Worm (Caenorhabditis elegans) whole organism, young adult: ENCODE measurements around the gene scc-1.

Source experiments
- F10E7.11 ChIP-seq: sonication (generic microtip); optimal IDR thresholded peaks from 2 replicates; lab custom pipeline; 2017; ENCODE audit warnings: mild to moderate bottlenecking, missing genetic modification characterization, moderate library complexity, missing compliant biosample characterization
- F23B12.7 ChIP-seq: sonication (generic microtip); optimal IDR thresholded peaks from 2 replicates; lab custom pipeline; 2017; ENCODE audit warnings: missing genetic modification characterization, mild to moderate bottlenecking, missing compliant biosample characterization, antibody characterized with exemption, moderate library complexity; ENCODE audit not compliant: insufficient read depth
- F37B4.10 ChIP-seq: fragments of 200-800 bp; sonication (Bioruptor generic); IDR thresholded peaks from 2 replicates; pipeline ENCODE4 v1.3.6; 2022; ENCODE audit warnings: missing genetic modification characterization, missing compliant biosample characterization
- F49E8.2 ChIP-seq: sonication (generic microtip); optimal IDR thresholded peaks from 3 replicates; lab custom pipeline; 2017; ENCODE audit warnings: missing genetic modification characterization, mild to moderate bottlenecking, missing compliant biosample characterization, antibody characterized with exemption, moderate library complexity; ENCODE audit not compliant: insufficient read depth
- F55B11.4 ChIP-seq: sonication (generic microtip); optimal IDR thresholded peaks from 2 replicates; lab custom pipeline; 2016; ENCODE audit warnings: missing compliant biosample characterization, missing genetic modification characterization, borderline replicate concordance; ENCODE audit not compliant: insufficient read depth
- Y53F4B.3 ChIP-seq: fragments of 200-800 bp; sonication (Bioruptor generic); IDR thresholded peaks from 2 replicates; pipeline ENCODE4 v1.3.6; 2022; ENCODE audit warnings: missing genetic modification reagents, missing genetic modification characterization, missing compliant biosample characterization
- Y95B8A.8 ChIP-seq: fragments of 200-800 bp; sonication (Bioruptor generic); IDR thresholded peaks from 2 replicates; pipeline ENCODE4 v1.3.6; 2022; ENCODE audit warnings: missing genetic modification reagents, missing genetic modification characterization, missing compliant biosample characterization
- ZK185.1 ChIP-seq: sonication (generic microtip); optimal IDR thresholded peaks from 2 replicates; lab custom pipeline; 2016; ENCODE audit warnings: mild to moderate bottlenecking, missing genetic modification characterization, missing compliant biosample characterization; ENCODE audit not compliant: poor library complexity, severe bottlenecking
- aptf-2 ChIP-seq: fragments of 200-800 bp; sonication (Bioruptor generic); conservative IDR thresholded peaks from 2 replicates; pipeline ENCODE4 v1.3.6; 2022; ENCODE audit warnings: missing genetic modification reagents, missing genetic modification characterization, missing compliant biosample characterization
- aptf-3 ChIP-seq: fragments of 200-800 bp; sonication (Bioruptor generic); IDR thresholded peaks from 2 replicates; pipeline ENCODE4 v1.3.6; 2022; ENCODE audit warnings: missing genetic modification characterization, missing compliant biosample characterization
- athp-1 ChIP-seq: sonication (generic microtip); optimal IDR thresholded peaks from 2 replicates; lab custom pipeline; 2017; ENCODE audit warnings: mild to moderate bottlenecking, missing genetic modification characterization, missing compliant biosample characterization
- attf-3 ChIP-seq: fragments of 200-800 bp; sonication (Bioruptor generic); conservative IDR thresholded peaks from 2 replicates; pipeline ENCODE4 v1.3.6; 2022; ENCODE audit warnings: missing genetic modification reagents, missing genetic modification characterization, missing compliant biosample characterization
- attf-5 ChIP-seq: fragments of 200-800 bp; sonication (Bioruptor generic); optimal IDR thresholded peaks from 2 replicates; lab custom pipeline; 2018; ENCODE audit warnings: mild to moderate bottlenecking, missing genetic modification characterization, missing compliant biosample characterization
- attf-6 ChIP-seq: fragments of 200-800 bp; sonication (Bioruptor generic); IDR thresholded peaks from 2 replicates; pipeline ENCODE4 v1.3.6; 2022; ENCODE audit warnings: missing genetic modification reagents, missing genetic modification characterization, missing compliant biosample characterization
- bed-2 ChIP-seq: fragments of 200-800 bp; sonication (Bioruptor generic); IDR thresholded peaks from 2 replicates; pipeline ENCODE4 v1.3.6; 2022; ENCODE audit warnings: missing genetic modification reagents, missing genetic modification characterization, missing compliant biosample characterization
- ccch-3 ChIP-seq: fragments of 200-800 bp; sonication (Bioruptor generic); optimal IDR thresholded peaks from 2 replicates; lab custom pipeline; 2018; ENCODE audit warnings: mild to moderate bottlenecking, missing genetic modification characterization, missing compliant biosample characterization
- ceh-100 ChIP-seq: fragments of 200-800 bp; sonication (Bioruptor generic); IDR thresholded peaks from 2 replicates; pipeline ENCODE4 v1.3.6; 2022; ENCODE audit warnings: missing genetic modification reagents, missing genetic modification characterization, missing compliant biosample characterization
- ceh-91 ChIP-seq: fragments of 200-800 bp; sonication (Bioruptor generic); IDR thresholded peaks from 2 replicates; pipeline ENCODE4 v1.3.6; 2022; ENCODE audit warnings: missing genetic modification reagents, missing genetic modification characterization, missing compliant biosample characterization
- die-1 ChIP-seq: sonication (generic microtip); optimal IDR thresholded peaks from 2 replicates; lab custom pipeline; 2016; ENCODE audit warnings: missing genotype, mild to moderate bottlenecking, missing genetic modification characterization, missing compliant biosample characterization
- dox-1 ChIP-seq: fragments of 200-800 bp; sonication (Bioruptor generic); IDR thresholded peaks from 2 replicates; pipeline ENCODE4 v1.3.6; 2022; ENCODE audit warnings: missing genetic modification reagents, missing genetic modification characterization, missing compliant biosample characterization
- dpl-1 ChIP-seq: fragments of 150-350 bp; optimal IDR thresholded peaks from 2 replicates; lab custom pipeline; 2014; ENCODE audit warnings: missing biosample characterization, missing genetic modification reagents, missing genetic modification characterization
- hlh-26 ChIP-seq: fragments of 200-800 bp; sonication (Bioruptor generic); conservative IDR thresholded peaks from 2 replicates; pipeline ENCODE4 v1.3.6; 2022; ENCODE audit warnings: missing genetic modification reagents, missing genetic modification characterization, missing compliant biosample characterization
- hmg-1.2 ChIP-seq: fragments of 200-800 bp; sonication (Bioruptor generic); IDR thresholded peaks from 2 replicates; pipeline ENCODE4 v1.3.6; 2022; ENCODE audit warnings: missing genetic modification reagents, missing genetic modification characterization, missing compliant biosample characterization
- hsf-1 ChIP-seq: fragments of 200-800 bp; sonication (Bioruptor generic); IDR thresholded peaks from 2 replicates; pipeline ENCODE4 v1.3.6; 2022; ENCODE audit warnings: missing genetic modification reagents, missing genetic modification characterization, missing compliant biosample characterization
- let-607 ChIP-seq, 2 experiments: fragments of 200-800 bp in 1 of 2; sonication (Bioruptor generic) in 1 of 2; sonication (generic microtip) in 1 of 2; optimal IDR thresholded peaks; 2 replicates each; lab custom pipeline; 2016 to 2018; ENCODE audit warnings: mild to moderate bottlenecking in 2 of 2, missing compliant biosample characterization in 2 of 2, missing genetic modification characterization in 2 of 2, moderate library complexity in 2 of 2, missing genotype in 1 of 2
- lin-35 ChIP-seq, 3 experiments: fragments of 150-350 bp in 2 of 3; sonication (generic microtip) in 1 of 3; optimal IDR thresholded peaks; 2 replicates each; lab custom pipeline; 2014 to 2018; ENCODE audit warnings: missing biosample characterization in 3 of 3, missing genetic modification characterization in 3 of 3, missing genetic modification reagents in 3 of 3
- lin-54 ChIP-seq: fragments of 200-800 bp; sonication (Bioruptor generic); optimal IDR thresholded peaks from 2 replicates; lab custom pipeline; 2018; ENCODE audit warnings: mild to moderate bottlenecking, missing genetic modification characterization, missing compliant biosample characterization
- lsl-1 ChIP-seq: fragments of 200-800 bp; sonication (Bioruptor generic); optimal IDR thresholded peaks from 2 replicates; lab custom pipeline; 2018; ENCODE audit warnings: mild to moderate bottlenecking, missing genetic modification characterization, moderate library complexity, missing compliant biosample characterization
- madf-3 ChIP-seq: fragments of 200-800 bp; sonication (Bioruptor generic); IDR thresholded peaks from 2 replicates; pipeline ENCODE4 v1.3.6; 2022; ENCODE audit warnings: missing genetic modification reagents, missing genetic modification characterization, missing compliant biosample characterization
- madf-6 ChIP-seq: fragments of 200-800 bp; sonication (Bioruptor generic); IDR thresholded peaks from 2 replicates; pipeline ENCODE4 v1.3.6; 2022; ENCODE audit warnings: missing genetic modification reagents, missing genetic modification characterization, missing compliant biosample characterization
- madf-8 ChIP-seq: fragments of 200-800 bp; sonication (Bioruptor generic); conservative IDR thresholded peaks from 2 replicates; pipeline ENCODE4 v1.3.6; 2022; ENCODE audit warnings: missing genetic modification reagents, missing genetic modification characterization, missing compliant biosample characterization
- mcd-1 ChIP-seq: fragments of 200-800 bp; sonication (Bioruptor generic); IDR thresholded peaks from 2 replicates; pipeline ENCODE4 v1.3.6; 2022; ENCODE audit warnings: missing genetic modification reagents, missing genetic modification characterization, missing compliant biosample characterization
- mel-28 ChIP-seq: sonication (generic microtip); optimal IDR thresholded peaks from 2 replicates; lab custom pipeline; 2016; ENCODE audit warnings: borderline replicate concordance, mild to moderate bottlenecking, missing genetic modification characterization, missing compliant biosample characterization
- mxl-1 ChIP-seq: sonication (generic microtip); optimal IDR thresholded peaks from 2 replicates; lab custom pipeline; 2016; ENCODE audit warnings: missing genetic modification characterization, missing compliant biosample characterization
- nfyb-1 ChIP-seq: fragments of 200-800 bp; sonication (Bioruptor generic); IDR thresholded peaks from 2 replicates; pipeline ENCODE4 v1.3.6; 2022; ENCODE audit warnings: missing genetic modification reagents, missing genetic modification characterization, missing compliant biosample characterization
- pbrm-1 ChIP-seq: fragments of 200-800 bp; sonication (Bioruptor generic); IDR thresholded peaks from 2 replicates; pipeline ENCODE4 v1.3.6; 2022; ENCODE audit warnings: missing genetic modification reagents, missing genetic modification characterization, missing compliant biosample characterization
- rpc-1 ChIP-seq, 2 experiments: fragments of 150-350 bp in 1 of 2; sonication (generic microtip) in 1 of 2; optimal IDR thresholded peaks; 2 replicates each; lab custom pipeline; 2014 to 2018; ENCODE audit warnings: missing biosample characterization in 1 of 2, missing genetic modification characterization in 1 of 2, missing genetic modification reagents in 1 of 2, missing genotype in 1 of 2
- sdz-38 ChIP-seq: sonication (generic microtip); optimal IDR thresholded peaks from 2 replicates; lab custom pipeline; 2016; ENCODE audit warnings: missing genotype, missing genetic modification characterization, missing compliant biosample characterization
- snpc-1.3 ChIP-seq: sonication (generic microtip); optimal IDR thresholded peaks from 2 replicates; lab custom pipeline; 2017; ENCODE audit warnings: missing genetic modification characterization, mild to moderate bottlenecking, missing compliant biosample characterization, antibody characterized with exemption, moderate library complexity, missing genotype, missing genetic modification reagents; ENCODE audit not compliant: insufficient read depth
- snpc-4 ChIP-seq, 5 experiments: fragments of 150-350 bp in 1 of 5; sonication (generic microtip) in 4 of 5; optimal IDR thresholded peaks; 2 replicates each; lab custom pipeline; 2014 to 2018; ENCODE audit warnings: missing genetic modification characterization in 5 of 5, missing biosample characterization in 3 of 5, antibody characterized with exemption in 2 of 5, mild to moderate bottlenecking in 2 of 5, missing compliant biosample characterization in 2 of 5, missing genotype in 2 of 5, moderate library complexity in 2 of 5, missing genetic modification reagents in 1 of 5
- sptf-2 ChIP-seq: fragments of 200-800 bp; sonication (Bioruptor generic); optimal IDR thresholded peaks from 2 replicates; lab custom pipeline; 2018; ENCODE audit warnings: mild to moderate bottlenecking, missing genetic modification characterization, missing compliant biosample characterization
- xnd-1 ChIP-seq: sonication (generic microtip); optimal IDR thresholded peaks from 2 replicates; lab custom pipeline; 2016; ENCODE audit warnings: missing genotype, missing genetic modification reagents, missing genetic modification characterization, missing compliant biosample characterization
- zfh-2 ChIP-seq: fragments of 200-800 bp; sonication (Bioruptor generic); conservative IDR thresholded peaks from 2 replicates; pipeline ENCODE4 v1.3.6; 2022; ENCODE audit warnings: missing genetic modification reagents, missing genetic modification characterization, missing compliant biosample characterization
- ztf-3 ChIP-seq: fragments of 200-800 bp; sonication (Bioruptor generic); optimal IDR thresholded peaks from 2 replicates; lab custom pipeline; 2018; ENCODE audit warnings: mild to moderate bottlenecking, missing genetic modification characterization, missing compliant biosample characterization

The scc-1 gene

ce11 chrII:4703011-4703410 lies 4.5 kb downstream of the scc-1 start (continued):
- TF ChIP-seq hlh-26 (GFP tag; lab: Robert Waterston, UW), result no peak
- TF ChIP-seq sptf-2 (GFP tag; lab: Kevin White, UChicago), result no peak

DNA sequence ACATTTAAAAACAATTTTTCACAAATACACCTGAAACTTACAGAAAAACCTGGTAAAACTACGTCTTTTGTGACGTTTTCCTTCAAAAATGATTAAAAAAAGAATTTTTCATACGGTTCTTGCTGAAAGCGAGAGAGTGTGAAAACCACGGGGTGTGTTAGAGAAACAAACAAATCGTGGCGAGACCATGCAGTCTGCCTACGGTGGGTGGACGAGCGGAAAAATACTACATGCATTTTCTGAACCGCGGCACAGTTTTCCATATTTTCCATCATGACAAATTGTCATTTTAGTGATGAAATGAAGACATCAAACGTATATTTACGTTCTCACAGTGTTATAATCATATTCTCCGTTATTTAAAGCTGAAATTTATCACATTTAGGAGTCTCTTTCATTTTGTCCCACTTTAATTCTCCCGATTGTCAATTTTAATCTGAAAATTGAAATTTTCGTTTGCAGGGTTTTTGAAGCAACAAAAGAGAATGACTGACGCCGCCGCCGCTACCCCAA lies 7.9 kb downstream of the scc-1 start, which contains the start of the genes F10G7.9 and tsn-1:
Gene F10G7.9, minus strand, starts transcription at position 127 of the 513 bp plus-strand sequence.
Gene tsn-1, plus strand, starts transcription at position 463 of the 513 bp plus-strand sequence.
- TF ChIP-seq sdz-38 (tag; lab: Kevin White, UChicago) (no peak), ztf-3 (no peak), ccch-3 (GFP tag; lab: Kevin White, UChicago) (no peak), F23B12.7 (tag; lab: Kevin White, UChicago) (peak; percentile 29), madf-8 (GFP tag; lab: Robert Waterston, UW) (peak; percentile 14; the same call in 1 of the 2 replicates), F49E8.2 (tag; lab: Kevin White, UChicago) (peak; percentile 6), aptf-2 (GFP tag; lab: Robert Waterston, UW) (no peak), hmg-1.2 (GFP tag; lab: Robert Waterston, UW) (peak; percentile 79), snpc-1.3 (peak; percentile 47), hsf-1 (GFP tag; lab: Robert Waterston, UW) (no peak), ZK185.1 (tag; lab: Kevin White, UChicago) (peak; percentile 16), bed-2 (GFP tag; lab: Robert Waterston, UW) (no peak), lin-35 (GFP tag; optimal IDR thresholded peaks at IDR 0.05; lab: Kevin White, UChicago) (peak in 1 of 3 experiments; percentile 27), aptf-3 (no peak), lsl-1 (GFP tag; lab: Kevin White, UChicago) (peak; percentile 86), madf-3 (no peak), nfyb-1 (GFP tag; lab: Robert Waterston, UW) (peak; percentile 33; the same call in 1 of the 2 replicates), madf-6 (GFP tag; lab: Robert Waterston, UW) (peak; percentile 76), mxl-1 (no peak), let-607 (tag; optimal IDR thresholded peaks at IDR 0.05; lab: Kevin White, UChicago) (peak; percentile 98 to 99), F55B11.4 (tag; lab: Kevin White, UChicago) (no peak), zfh-2 (GFP tag; lab: Robert Waterston, UW) (no peak), die-1 (no peak), ceh-100 (GFP tag; lab: Robert Waterston, UW) (peak; percentile 50; the same call in 1 of the 2 replicates), lin-54 (GFP tag; lab: Kevin White, UChicago) (peak; percentile 68), F10E7.11 (tag; lab: Kevin White, UChicago) (no peak), attf-5 (GFP tag; lab: Kevin White, UChicago) (peak; percentile 58), rpc-1 (optimal IDR thresholded peaks at IDR 0.05; lab: Kevin White, UChicago) (no peak), rpc-1 (tag; optimal IDR thresholded peaks at IDR 0.05; lab: Kevin White, UChicago) (no peak), mcd-1 (peak; percentile 71), F37B4.10 (GFP tag; lab: Robert Waterston, UW) (no peak), Y95B8A.8 (GFP tag; lab: Robert Waterston, UW) (no peak), Y53F4B.3 (no peak), dox-1 (GFP tag; lab: Robert Waterston, UW) (peak; percentile 88), pbrm-1 (GFP tag; lab: Robert Waterston, UW) (peak; percentile 25; the same call in 1 of the 2 replicates), athp-1 (tag; lab: Kevin White, UChicago) (no peak), mel-28 (tag; lab: Kevin White, UChicago) (no peak), dpl-1 (peak; percentile 52), snpc-4 (GFP tag; optimal IDR thresholded peaks at IDR 0.05; lab: Kevin White, UChicago) (no peak), snpc-4 (tag; optimal IDR thresholded peaks at IDR 0.05; lab: Kevin White, UChicago) (peak in 3 of 4 experiments; percentile 7 to 53 (median 28)), ceh-91 (GFP tag; lab: Robert Waterston, UW) (0 out of 2 replicates have a peak, but pooled peaks have one; percentile 33), attf-6 (GFP tag; lab: Robert Waterston, UW) (no peak), xnd-1 (tag; lab: Kevin White, UChicago) (peak; percentile 12), attf-3 (GFP tag; lab: Robert Waterston, UW) (no peak)
